Fruit fly (Drosophila melanogaster) whole organism, embryonic: ENCODE measurements around the gene CG6790.
A peak's percentile ranks its signal among the peaks of the same experiment; 100 is the strongest.

Experiments
- ATbp ChIP-seq: fragments of 200-800 bp; sonication (Bioruptor generic); optimal IDR thresholded peaks from 2 replicates; lab custom pipeline; 2017; ENCODE audit warnings: missing biosample characterization, mild to moderate bottlenecking, missing genetic modification characterization, missing genetic modification reagents
- BEAF-32 ChIP-seq: fragments of 200-800 bp; sonication (Bioruptor generic); optimal IDR thresholded peaks from 3 replicates; lab custom pipeline; 2017; ENCODE audit warnings: missing biosample characterization, missing genetic modification characterization, mild to moderate bottlenecking, moderate library complexity, missing genetic modification reagents
- CG10366 ChIP-seq: fragments of 200-800 bp; sonication (Bioruptor generic); IDR thresholded peaks from 2 replicates; pipeline ENCODE4 v1.3.6; 2022; ENCODE audit warnings: missing biosample characterization, missing genetic modification characterization
- CG14965 ChIP-seq: fragments of 200-800 bp; sonication (Bioruptor generic); optimal IDR thresholded peaks from 2 replicates; lab custom pipeline; 2016; ENCODE audit warnings: missing biosample characterization, missing genetic modification characterization, borderline replicate concordance
- CG15011 ChIP-seq: fragments of 200-800 bp; sonication (Bioruptor generic); optimal IDR thresholded peaks from 3 replicates; lab custom pipeline; 2018; ENCODE audit warnings: missing biosample characterization, mild to moderate bottlenecking, missing genetic modification characterization
- CG15696 ChIP-seq: fragments of 200-800 bp; sonication (Bioruptor generic); optimal IDR thresholded peaks from 2 replicates; lab custom pipeline; 2019; ENCODE audit warnings: missing biosample characterization, mild to moderate bottlenecking, missing genetic modification characterization, moderate library complexity
- CG1602 ChIP-seq: fragments of 200-800 bp; sonication (Bioruptor generic); optimal IDR thresholded peaks from 3 replicates; lab custom pipeline; 2016; ENCODE audit warnings: missing biosample characterization, missing genetic modification characterization
- CG17361 ChIP-seq: fragments of 200-800 bp; sonication (Bioruptor generic); IDR thresholded peaks from 3 replicates; pipeline ENCODE4 v1.3.6; 2022; ENCODE audit warnings: missing biosample characterization, missing genetic modification characterization
- CG2129 ChIP-seq: fragments of 200-800 bp; sonication (Bioruptor generic); IDR thresholded peaks from 2 replicates; pipeline ENCODE4 v1.3.6; 2022; ENCODE audit warnings: missing biosample characterization, missing genetic modification characterization; ENCODE audit not compliant: partially characterized antibody
- CG2199 ChIP-seq: fragments of 200-800 bp; sonication (Bioruptor generic); IDR thresholded peaks from 3 replicates; pipeline ENCODE4 v1.3.6; 2022; ENCODE audit warnings: missing biosample characterization, missing genetic modification characterization
- CG2678 ChIP-seq: fragments of 200-800 bp; sonication (Bioruptor generic); optimal IDR thresholded peaks from 3 replicates; lab custom pipeline; 2019; ENCODE audit warnings: missing biosample characterization, mild to moderate bottlenecking, missing genetic modification characterization, moderate library complexity
- CG32532 ChIP-seq: fragments of 200-800 bp; sonication (Bioruptor generic); IDR thresholded peaks from 2 replicates; pipeline ENCODE4 v1.3.6; 2022; ENCODE audit warnings: missing biosample characterization, missing genetic modification characterization
- CG34376 ChIP-seq: fragments of 200-800 bp; sonication (Bioruptor generic); optimal IDR thresholded peaks from 2 replicates; lab custom pipeline; 2018; ENCODE audit warnings: missing biosample characterization, mild to moderate bottlenecking, missing genetic modification characterization
- CG34422 ChIP-seq: fragments of 200-800 bp; sonication (Bioruptor generic); IDR thresholded peaks from 3 replicates; pipeline ENCODE4 v1.3.6; 2022; ENCODE audit warnings: missing biosample characterization, missing genetic modification characterization
- CG6654 ChIP-seq: fragments of 200-800 bp; sonication (Bioruptor generic); optimal IDR thresholded peaks from 2 replicates; lab custom pipeline; 2017; ENCODE audit warnings: missing biosample characterization, mild to moderate bottlenecking, missing genetic modification characterization
- CG6689 ChIP-seq: fragments of 200-800 bp; sonication (Bioruptor generic); IDR thresholded peaks from 2 replicates; pipeline ENCODE4 v1.3.6; 2022; ENCODE audit warnings: missing biosample characterization, missing genetic modification characterization
- CG6813 ChIP-seq: fragments of 200-800 bp; sonication (Bioruptor generic); optimal IDR thresholded peaks from 2 replicates; lab custom pipeline; 2017; ENCODE audit warnings: missing biosample characterization, missing genetic modification characterization, mild to moderate bottlenecking, moderate library complexity, missing genetic modification reagents
- Camta ChIP-seq: fragments of 200-800 bp; sonication (Bioruptor generic); optimal IDR thresholded peaks from 2 replicates; lab custom pipeline; 2016; ENCODE audit warnings: missing biosample characterization, missing genetic modification characterization
- D ChIP-seq, 2 experiments: fragments of 200-800 bp in 1 of 2; fragments of >200 bp in 1 of 2; sonication (Bioruptor generic) in 1 of 2; optimal IDR thresholded peaks; 2 replicates in 1 of 2; 3 replicates in 1 of 2; lab custom pipeline; 2017; ENCODE audit warnings: mild to moderate bottlenecking in 1 of 2, missing biosample characterization in 1 of 2, missing genetic modification characterization in 1 of 2, missing genetic modification reagents in 1 of 2
- Dbx ChIP-seq: fragments of 200-800 bp; sonication (Bioruptor generic); IDR thresholded peaks from 3 replicates; pipeline ENCODE4 v1.3.6; 2022; ENCODE audit warnings: missing biosample characterization, missing genetic modification characterization
- Dip2 ChIP-seq: fragments of 200-800 bp; sonication (Bioruptor generic); IDR thresholded peaks from 2 replicates; pipeline ENCODE4 v1.3.6; 2022; ENCODE audit warnings: missing biosample characterization, missing genetic modification characterization
- Doc2 ChIP-seq: fragments of 200-800 bp; sonication (Bioruptor generic); IDR thresholded peaks from 2 replicates; pipeline ENCODE4 v1.3.6; 2022; ENCODE audit warnings: missing biosample characterization, missing genetic modification characterization
- Ets97D ChIP-seq: fragments of 200-800 bp; sonication (Bioruptor generic); optimal IDR thresholded peaks from 3 replicates; lab custom pipeline; 2016; ENCODE audit warnings: missing biosample characterization, missing genetic modification characterization
- GATAe ChIP-seq: fragments of 200-800 bp; sonication (Bioruptor generic); conservative IDR thresholded peaks from 2 replicates; pipeline ENCODE4 v1.3.6; 2022; ENCODE audit warnings: missing biosample characterization, missing genetic modification characterization
- HLH3B ChIP-seq: fragments of 200-800 bp; sonication (Bioruptor generic); IDR thresholded peaks from 2 replicates; pipeline ENCODE4 v1.3.6; 2022; ENCODE audit warnings: missing biosample characterization, missing genetic modification characterization
- HLHmδ ChIP-seq: fragments of 200-800 bp; sonication (Bioruptor generic); optimal IDR thresholded peaks from 2 replicates; lab custom pipeline; 2018; ENCODE audit warnings: missing biosample characterization, mild to moderate bottlenecking, missing genetic modification characterization, moderate library complexity
- Hmx ChIP-seq: fragments of 200-800 bp; sonication (Bioruptor generic); optimal IDR thresholded peaks from 2 replicates; lab custom pipeline; 2016; ENCODE audit warnings: missing biosample characterization, missing genetic modification characterization
- PHDP ChIP-seq: fragments of 200-800 bp; sonication (Bioruptor generic); optimal IDR thresholded peaks from 3 replicates; lab custom pipeline; 2018; ENCODE audit warnings: missing biosample characterization, mild to moderate bottlenecking, missing genetic modification characterization, moderate library complexity
- Tbp ChIP-seq: fragments of >200 bp; optimal IDR thresholded peaks from 2 replicates; lab custom pipeline; 2018; ENCODE audit warnings: missing biosample characterization, missing genetic modification characterization
- Trl ChIP-seq, 3 experiments: fragments of >200 bp in 2 of 3; fragments of 200-800 bp in 1 of 3; sonication (Bioruptor generic) in 1 of 3; optimal IDR thresholded peaks; 2 replicates in 1 of 3; 3 replicates in 2 of 3; lab custom pipeline; 2016 to 2017; ENCODE audit warnings: missing biosample characterization in 1 of 3, missing genetic modification characterization in 1 of 3
- Vsx1 ChIP-seq: fragments of 200-800 bp; sonication (Bioruptor generic); optimal IDR thresholded peaks from 2 replicates; lab custom pipeline; 2017; ENCODE audit warnings: missing biosample characterization, mild to moderate bottlenecking, missing genetic modification characterization, missing genetic modification reagents
- aop ChIP-seq: fragments of 200-800 bp; sonication (Bioruptor generic); IDR thresholded peaks from 2 replicates; pipeline ENCODE4 v1.3.6; 2022; ENCODE audit warnings: missing biosample characterization, missing genetic modification characterization
- ara ChIP-seq: fragments of 200-800 bp; sonication (Bioruptor generic); IDR thresholded peaks from 2 replicates; pipeline ENCODE4 v1.3.6; 2022; ENCODE audit warnings: missing biosample characterization, missing genetic modification characterization
- br ChIP-seq: fragments of >200 bp; optimal IDR thresholded peaks from 2 replicates; lab custom pipeline; 2017
- dm ChIP-seq: fragments of 200-800 bp; sonication (Bioruptor generic); optimal IDR thresholded peaks from 3 replicates; lab custom pipeline; 2016; ENCODE audit warnings: missing biosample characterization, missing genetic modification characterization
- eve ChIP-seq, 2 experiments: fragments of >200 bp; optimal IDR thresholded peaks; 2 replicates each; lab custom pipeline; 2017; ENCODE audit warnings: missing biosample characterization in 2 of 2, missing genetic modification characterization in 2 of 2
- fru ChIP-seq: fragments of >200 bp; optimal IDR thresholded peaks from 2 replicates; lab custom pipeline; 2017
- hth ChIP-seq: fragments of >200 bp; optimal IDR thresholded peaks from 2 replicates; lab custom pipeline; 2017; ENCODE audit warnings: inconsistent platforms
- ind ChIP-seq: fragments of 200-800 bp; sonication (Bioruptor generic); optimal IDR thresholded peaks from 3 replicates; lab custom pipeline; 2016; ENCODE audit warnings: missing biosample characterization, missing genetic modification characterization
- jumu ChIP-seq: fragments of 200-800 bp; sonication (Bioruptor generic); optimal IDR thresholded peaks from 3 replicates; lab custom pipeline; 2016; ENCODE audit warnings: missing biosample characterization, missing genetic modification characterization
- nerfin-1 ChIP-seq: fragments of 200-800 bp; sonication (Bioruptor generic); optimal IDR thresholded peaks from 3 replicates; lab custom pipeline; 2019; ENCODE audit warnings: missing biosample characterization, mild to moderate bottlenecking, missing genetic modification characterization, moderate library complexity
- psq ChIP-seq: fragments of 200-800 bp; sonication (Bioruptor generic); optimal IDR thresholded peaks from 2 replicates; lab custom pipeline; 2017; ENCODE audit warnings: missing biosample characterization, missing genetic modification characterization
- ranshi ChIP-seq: fragments of 200-800 bp; sonication (Bioruptor generic); IDR thresholded peaks from 2 replicates; pipeline ENCODE4 v1.3.6; 2022; ENCODE audit warnings: missing biosample characterization, missing genetic modification characterization
- ro ChIP-seq: fragments of 200-800 bp; sonication (Bioruptor generic); IDR thresholded peaks from 2 replicates; pipeline ENCODE4 v1.3.6; 2022; ENCODE audit warnings: missing biosample characterization, missing genetic modification characterization
- slou ChIP-seq: fragments of 200-800 bp; sonication (Bioruptor generic); optimal IDR thresholded peaks from 3 replicates; lab custom pipeline; 2016; ENCODE audit warnings: missing biosample characterization, missing genetic modification characterization
- stc ChIP-seq: fragments of 200-800 bp; sonication (Bioruptor generic); IDR thresholded peaks from 2 replicates; pipeline ENCODE4 v1.3.6; 2022; ENCODE audit warnings: missing biosample characterization, missing genetic modification characterization
- sug ChIP-seq: fragments of 200-800 bp; optimal IDR thresholded peaks from 2 replicates; lab custom pipeline; 2019; ENCODE audit warnings: missing biosample characterization, mild to moderate bottlenecking, missing genetic modification characterization, moderate library complexity
- trh ChIP-seq: fragments of 200-800 bp; sonication (Bioruptor generic); optimal IDR thresholded peaks from 2 replicates; lab custom pipeline; 2016; ENCODE audit warnings: missing biosample characterization, missing genetic modification characterization
- twi ChIP-seq: fragments of 200-800 bp; optimal IDR thresholded peaks from 2 replicates; lab custom pipeline; 2019; ENCODE audit warnings: missing biosample characterization, mild to moderate bottlenecking, missing genetic modification characterization, moderate library complexity
- tx ChIP-seq: fragments of 200-800 bp; sonication (Bioruptor generic); optimal IDR thresholded peaks from 2 replicates; lab custom pipeline; 2016; ENCODE audit warnings: missing biosample characterization, missing genetic modification characterization
- yki ChIP-seq: fragments of >200 bp; optimal IDR thresholded peaks from 3 replicates; lab custom pipeline; 2018

CG6790 gene

dm6 chr3R:11619709-11620409 is 41.3 kb upstream of the CG6790 start, which contains the start of the genes Jupiter and CG14710 (continued):
- no peak for TF ChIP-seq Doc2 (GFP tag; lab: Robert Waterston, UW)
- TF ChIP-seq PHDP (tag; lab: Kevin White, UChicago) = peak; percentile 49
- 0 out of 2 replicates have a peak, but pooled peaks have one; percentile 27 for TF ChIP-seq aop (GFP tag; lab: Robert Waterston, UW)
- no peak for TF ChIP-seq hth
- TF ChIP-seq fru (lab: Kevin White, UChicago) = no peak
- TF ChIP-seq CG15011 (GFP tag; lab: Kevin White, UChicago) = no peak
- TF ChIP-seq CG1602 (GFP tag; lab: Kevin White, UChicago) = peak; percentile 63
- peak; percentile 80 for TF ChIP-seq dm (GFP tag; lab: Kevin White, UChicago)
- peak; percentile 43 for TF ChIP-seq twi
- TF ChIP-seq CG32532 (GFP tag; lab: Robert Waterston, UW) = peak; percentile 81
- TF ChIP-seq trh = peak; percentile 10
- TF ChIP-seq Ets97D (GFP tag; lab: Kevin White, UChicago) = peak; percentile 93
- no peak for TF ChIP-seq ATbp
- TF ChIP-seq sug = peak; percentile 69
- TF ChIP-seq ind = peak; percentile 73
- TF ChIP-seq HLHmδ (GFP tag; lab: Kevin White, UChicago) = peak; percentile 48
- TF ChIP-seq D (optimal IDR thresholded peaks at IDR 0.05; lab: Kevin White, UChicago) = no peak
- no peak for TF ChIP-seq D (GFP tag; optimal IDR thresholded peaks at IDR 0.05; lab: Kevin White, UChicago)
- peak; percentile 65 for TF ChIP-seq Vsx1 (GFP tag; lab: Kevin White, UChicago)
- no peak for TF ChIP-seq CG6813 (GFP tag; lab: Kevin White, UChicago)
- TF ChIP-seq CG10366 (GFP tag; lab: Robert Waterston, UW) = peak; percentile 57
- no peak for TF ChIP-seq CG14965
- peak; percentile 53 for TF ChIP-seq Tbp (GFP tag; lab: Kevin White, UChicago)
- TF ChIP-seq Trl (optimal IDR thresholded peaks at IDR 0.05; lab: Kevin White, UChicago) = no peak
- peak; percentile 86 for TF ChIP-seq Trl (GFP tag; optimal IDR thresholded peaks at IDR 0.05; lab: Kevin White, UChicago)
- peak; percentile 86 for TF ChIP-seq CG34422
- peak; percentile 27 for TF ChIP-seq Camta
- TF ChIP-seq nerfin-1 (tag; lab: Kevin White, UChicago) = peak; percentile 32
- TF ChIP-seq tx (GFP tag; lab: Kevin White, UChicago) = peak; percentile 84
- TF ChIP-seq ranshi = peak; percentile 69; the same call in 1 of the 2 replicates
- no peak for TF ChIP-seq ara (GFP tag; lab: Robert Waterston, UW)
- no peak for TF ChIP-seq yki (lab: Kevin White, UChicago)
- TF ChIP-seq CG2199 (GFP tag; lab: Robert Waterston, UW) = no peak
- TF ChIP-seq Dip2 = no peak
- TF ChIP-seq BEAF-32 (GFP tag; lab: Kevin White, UChicago) = peak; percentile 58
- no peak for TF ChIP-seq ro
- TF ChIP-seq CG17361 (GFP tag; lab: Robert Waterston, UW) = peak; percentile 39; the same call in 1 of the 3 replicates
- no peak for TF ChIP-seq CG2129 (GFP tag; lab: Robert Waterston, UW)
- peak; percentile 59 for TF ChIP-seq CG2678
- TF ChIP-seq br (lab: Kevin White, UChicago) = no peak
- peak; percentile 77 for TF ChIP-seq HLH3B (GFP tag; lab: Robert Waterston, UW)
- peak; percentile 85 for TF ChIP-seq jumu (GFP tag; lab: Kevin White, UChicago)
- no peak for TF ChIP-seq eve (GFP tag; optimal IDR thresholded peaks at IDR 0.05; lab: Kevin White, UChicago)
- TF ChIP-seq CG15696 (tag; lab: Kevin White, UChicago) = peak; percentile 64
- TF ChIP-seq CG34376 = peak; percentile 63
- TF ChIP-seq Dbx (GFP tag; lab: Robert Waterston, UW) = peak; percentile 82
- TF ChIP-seq CG6689 (GFP tag; lab: Robert Waterston, UW) = peak; percentile 43
- no peak for TF ChIP-seq stc (GFP tag; lab: Robert Waterston, UW)
- peak; percentile 62 for TF ChIP-seq slou (GFP tag; lab: Kevin White, UChicago)
- no peak for TF ChIP-seq CG6654
- TF ChIP-seq Hmx (GFP tag; lab: Kevin White, UChicago) = no peak
- TF ChIP-seq psq = no peak
- TF ChIP-seq GATAe = no peak
